Worm (Caenorhabditis elegans) whole organism, late embryonic: Measurements from ENCODE around the gene F22B5.5.

Experiments used
- fkh-10 ChIP-seq: fragments of 150-350 bp; optimal IDR thresholded peaks from 2 replicates; lab custom pipeline; 2014; ENCODE audit warnings: missing biosample characterization, missing genetic modification reagents, missing genetic modification characterization
- lin-11 ChIP-seq: fragments of 200-800 bp; sonication (Bioruptor generic); optimal IDR thresholded peaks from 2 replicates; lab custom pipeline; 2018; ENCODE audit warnings: mild to moderate bottlenecking, missing genetic modification characterization, missing compliant biosample characterization
- pha-4 ChIP-seq: fragments of 150-350 bp; optimal IDR thresholded peaks from 2 replicates; lab custom pipeline; 2018; ENCODE audit warnings: missing biosample characterization, missing genetic modification reagents, missing genetic modification characterization

DNA sequence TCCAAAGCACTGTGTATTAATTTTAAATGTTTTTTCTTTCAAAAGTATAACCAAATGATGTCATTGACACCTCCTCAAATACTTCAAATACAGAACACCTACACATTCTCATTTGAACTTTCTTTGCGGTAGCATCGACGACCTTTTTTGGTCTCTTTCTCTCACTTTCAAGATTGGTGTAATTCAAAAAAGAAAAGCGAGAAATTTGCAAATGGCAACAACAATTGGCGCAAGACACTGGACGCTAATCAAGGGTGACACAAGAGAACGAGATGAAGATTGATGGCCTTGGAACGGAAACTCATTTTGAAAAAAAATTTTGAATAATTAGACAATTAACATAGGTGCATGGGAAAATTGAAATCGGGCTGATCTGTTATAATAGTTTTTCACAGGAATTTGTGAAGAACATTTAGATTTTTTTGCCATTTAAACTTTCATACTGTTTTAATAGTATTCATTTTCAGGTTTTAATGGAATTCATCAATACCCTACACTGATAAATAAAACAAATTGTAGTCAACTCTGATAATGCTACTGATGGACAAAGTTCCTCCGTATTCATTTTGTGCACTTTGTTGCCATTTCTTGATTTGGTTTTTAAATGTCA, 37.2 kb downstream of the F22B5.5 start, which contains the start of gene fdgt-2:
- TF ChIP-seq pha-4 (tag; lab: Kevin White, UChicago), result no peak
- TF ChIP-seq fkh-10 (GFP tag; lab: Kevin White, UChicago), result no peak
- no peak for TF ChIP-seq lin-11 (tag; lab: Kevin White, UChicago)
